Fruit fly (Drosophila melanogaster) Kc167 (cell line): Measurements from ENCODE around the gene spdi.

Experiments
- h ChIP-seq: fragments of >200 bp; optimal IDR thresholded peaks from 3 replicates; lab custom pipeline; 2018; ENCODE audit warnings: missing external identifiers
- psq ChIP-seq: fragments of >200 bp; optimal IDR thresholded peaks from 2 replicates; lab custom pipeline; 2017; ENCODE audit warnings: missing external identifiers

DNA sequence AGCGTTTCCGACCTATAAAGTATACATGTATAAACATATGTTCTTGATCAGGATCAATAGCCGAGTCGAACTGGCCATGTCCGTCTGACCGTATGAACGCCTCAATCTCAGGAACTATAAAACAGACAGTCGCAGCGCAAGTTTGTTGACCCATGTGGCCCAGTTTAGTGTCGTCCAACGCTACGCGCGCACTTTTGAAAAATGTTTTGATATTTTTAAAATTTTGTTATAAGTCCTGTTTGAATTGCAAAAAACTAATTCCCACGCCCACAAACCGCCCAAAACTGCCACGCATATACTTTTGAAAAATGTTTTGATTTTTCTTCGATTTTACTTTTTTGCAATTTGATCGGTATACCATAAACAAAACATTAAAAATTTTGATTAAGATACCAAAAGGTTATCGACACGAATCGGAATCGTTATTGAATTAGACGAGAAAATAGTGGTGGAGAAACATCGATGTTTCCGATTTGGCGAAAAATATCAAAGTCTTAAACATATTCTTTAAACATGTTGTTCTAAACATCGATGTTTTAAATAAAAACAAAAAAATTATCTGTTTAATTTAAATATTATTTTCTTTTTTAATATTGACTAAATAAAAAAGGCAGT lies 26.5 kb upstream of the spdi start:
- TF ChIP-seq h (lab: Kevin White, UChicago) (no peak), psq (lab: Kevin White, UChicago) (no peak)
